Fruit fly (Drosophila melanogaster) whole organism, pupa: ENCODE measurements around the gene CG31223.

ENCODE experiments used
- CG13204 ChIP-seq: fragments of 200-800 bp; sonication (Bioruptor generic); optimal IDR thresholded peaks from 2 replicates; lab custom pipeline; 2018; ENCODE audit warnings: missing biosample characterization, mild to moderate bottlenecking, missing genetic modification characterization, moderate library complexity
- CG15710 ChIP-seq: fragments of 200-800 bp; sonication (Bioruptor generic); optimal IDR thresholded peaks from 2 replicates; lab custom pipeline; 2018; ENCODE audit warnings: missing biosample characterization, mild to moderate bottlenecking, missing genetic modification characterization, moderate library complexity
- D1 ChIP-seq: fragments of 200-800 bp; sonication (Bioruptor generic); optimal IDR thresholded peaks from 2 replicates; lab custom pipeline; 2018; ENCODE audit warnings: missing biosample characterization, mild to moderate bottlenecking, missing genetic modification characterization, moderate library complexity
- Pif1A ChIP-seq: fragments of 200-800 bp; sonication (Bioruptor generic); optimal IDR thresholded peaks from 3 replicates; lab custom pipeline; 2016; ENCODE audit warnings: missing biosample characterization, missing genetic modification characterization
- rn ChIP-seq: fragments of 200-800 bp; sonication (Bioruptor generic); IDR thresholded peaks from 2 replicates; pipeline ENCODE4 v1.3.6; 2022; ENCODE audit warnings: missing biosample characterization, missing genetic modification characterization

DNA sequence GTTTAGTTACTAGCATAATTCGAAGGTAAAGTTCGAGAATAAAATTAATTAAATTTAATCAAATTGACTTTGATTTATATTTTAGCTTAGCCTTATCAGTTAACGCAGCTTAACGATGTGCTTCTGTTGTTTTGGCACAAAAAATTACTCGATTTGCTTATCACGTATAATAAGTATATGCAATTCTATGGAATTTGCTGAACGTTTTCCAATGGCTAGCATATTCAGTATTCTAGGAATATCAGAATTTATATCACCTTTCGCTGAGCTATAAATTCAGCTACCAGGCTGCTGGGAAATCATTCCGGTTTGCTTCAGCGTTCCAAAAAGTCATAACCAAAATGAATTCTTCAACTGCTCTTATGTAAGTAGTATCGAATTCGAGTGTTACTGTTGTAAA, 39.8 kb downstream of the CG31223 start, which contains the start of gene TotA:
- TF ChIP-seq CG13204 (GFP tag; lab: Kevin White, UChicago) (no peak), D1 (tag; lab: Kevin White, UChicago) (no peak), CG15710 (tag; lab: Kevin White, UChicago) (no peak), rn (GFP tag; lab: Robert Waterston, UW) (no peak), Pif1A (GFP tag; lab: Kevin White, UChicago) (no peak)
